Fruit fly (Drosophila melanogaster): Measurements from ENCODE around the gene CG33203.

The CG33203 gene

DNA sequence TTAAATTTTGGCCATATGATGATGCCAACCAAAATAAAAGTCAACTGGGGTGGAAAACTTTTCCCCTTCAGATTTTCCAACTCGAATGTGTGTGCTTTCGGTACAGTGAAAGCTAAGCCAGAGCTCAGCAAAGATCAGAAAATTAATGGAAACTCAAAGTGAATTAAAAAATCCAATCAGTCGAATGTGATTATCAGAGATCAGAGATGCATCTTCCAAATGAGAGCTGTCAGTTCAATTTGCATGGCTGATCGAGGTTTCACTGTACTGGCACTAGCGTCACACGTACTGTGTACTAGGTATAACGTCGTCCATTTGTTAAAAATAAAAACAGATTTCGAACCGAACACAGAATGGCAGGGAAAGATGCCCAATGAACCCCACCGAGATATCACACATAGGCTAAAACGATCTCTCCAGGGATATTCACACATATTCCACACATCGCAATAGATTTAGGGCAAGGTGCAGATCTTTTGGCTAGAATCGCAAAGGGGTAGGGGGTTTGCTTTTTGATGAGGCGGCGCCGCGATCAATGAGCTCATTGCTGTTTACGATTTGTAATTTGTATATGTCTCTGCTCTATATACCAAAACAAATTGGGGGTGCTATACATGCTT lies 17.4 kb upstream of the CG33203 start (continued):
- TF ChIP-seq Eip75B (GFP tag; optimal IDR thresholded peaks at IDR 0.05) (peak; percentile 4), svp (GFP tag) (peak; percentile 64), cyc (GFP tag; optimal IDR thresholded peaks at IDR 0.05) (no peak), Sox14 (GFP tag; optimal IDR thresholded peaks at IDR 0.05) (peak; percentile 43), Sox15 (GFP tag; optimal IDR thresholded peaks at IDR 0.05) (no peak), Met (GFP tag; optimal IDR thresholded peaks at IDR 0.05) (peak; percentile 38), esn (GFP tag; optimal IDR thresholded peaks at IDR 0.05) (peak; percentile 34), CG10669 (GFP tag; optimal IDR thresholded peaks at IDR 0.05) (no peak), Eip93F (GFP tag; optimal IDR thresholded peaks at IDR 0.05) (no peak), CG3032 (tag; optimal IDR thresholded peaks at IDR 0.05) (no peak), salr (GFP tag; optimal IDR thresholded peaks at IDR 0.05) (peak in 1 of 2 experiments; percentile 27), acj6 (GFP tag; optimal IDR thresholded peaks at IDR 0.05) (peak; percentile 29), dac (GFP tag; optimal IDR thresholded peaks at IDR 0.05) (no peak), CG31627 (GFP tag; optimal IDR thresholded peaks at IDR 0.05) (peak; percentile 50), Sox102F (GFP tag; optimal IDR thresholded peaks at IDR 0.05) (no peak), CG8319 (GFP tag; optimal IDR thresholded peaks at IDR 0.05) (no peak), CG11762 (GFP tag; optimal IDR thresholded peaks at IDR 0.05; ENCODE audit: insufficient read depth) (no peak), CG11294 (GFP tag; IDR thresholded peaks at IDR 0.05) (peak; percentile 65), fd59A (GFP tag; optimal IDR thresholded peaks at IDR 0.05) (no peak), fkh (GFP tag; optimal IDR thresholded peaks at IDR 0.05) (no peak), CG6792 (GFP tag; optimal IDR thresholded peaks at IDR 0.05) (peak; percentile 14), CG8119 (GFP tag; IDR thresholded peaks at IDR 0.05) (peak; percentile 66), Ets21C (GFP tag; optimal IDR thresholded peaks at IDR 0.05) (peak; percentile 23), CG8632 (GFP tag; optimal IDR thresholded peaks at IDR 0.05) (no peak), CG34406 (GFP tag; optimal IDR thresholded peaks at IDR 0.05) (no peak), CG9139 (GFP tag; optimal IDR thresholded peaks at IDR 0.05) (no peak), CG4318 (GFP tag; optimal IDR thresholded peaks at IDR 0.05) (no peak), eg (GFP tag; IDR thresholded peaks at IDR 0.05) (peak; percentile 84), CG11902 (GFP tag; optimal IDR thresholded peaks at IDR 0.05) (no peak), CG6854 (GFP tag; optimal IDR thresholded peaks at IDR 0.05) (no peak)

DNA sequence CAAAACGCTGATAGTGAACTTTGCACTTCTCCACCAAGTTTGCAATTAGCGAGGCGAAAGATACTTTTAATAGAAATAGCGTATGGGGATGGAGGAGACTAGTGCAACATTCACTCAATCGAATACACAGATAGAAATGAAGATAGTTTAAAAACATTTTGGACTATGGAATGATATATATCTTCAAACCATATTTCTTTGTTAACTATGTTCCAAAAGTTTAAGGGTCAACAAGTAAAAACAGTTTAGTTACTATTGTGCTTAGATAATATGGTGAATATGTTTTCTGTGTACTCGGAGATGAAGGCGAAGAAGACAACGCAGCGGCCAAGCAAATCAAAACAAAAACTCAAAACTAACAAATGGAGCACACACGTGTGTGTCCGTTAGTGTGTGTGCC lies 16.7 kb upstream of the CG33203 start:
- TF ChIP-seq Lpt (GFP tag; optimal IDR thresholded peaks at IDR 0.05) (no peak), achi (GFP tag; optimal IDR thresholded peaks at IDR 0.05) (peak; percentile 22), CG6792 (GFP tag; optimal IDR thresholded peaks at IDR 0.05) (no peak), eg (GFP tag; IDR thresholded peaks at IDR 0.05) (peak; percentile 60), net (GFP tag; optimal IDR thresholded peaks at IDR 0.05) (no peak), CG8119 (GFP tag; IDR thresholded peaks at IDR 0.05) (peak; percentile 50; the same call in 1 of the 3 replicates), topi (GFP tag; optimal IDR thresholded peaks at IDR 0.05) (no peak), Ets21C (GFP tag; optimal IDR thresholded peaks at IDR 0.05) (no peak), lz (GFP tag; optimal IDR thresholded peaks at IDR 0.05) (no peak), Blimp-1 (GFP tag; optimal IDR thresholded peaks at IDR 0.05) (no peak), CG6163 (GFP tag; IDR thresholded peaks at IDR 0.05) (peak; percentile 36; the same call in 1 of the 3 replicates), fd85E (GFP tag; optimal IDR thresholded peaks at IDR 0.05) (no peak), CG32006 (GFP tag; optimal IDR thresholded peaks at IDR 0.05) (peak; percentile 44), CG34406 (GFP tag; optimal IDR thresholded peaks at IDR 0.05) (no peak), svp (GFP tag) (no peak), Hr4 (GFP tag; optimal IDR thresholded peaks at IDR 0.05) (peak; percentile 41), cyc (GFP tag; optimal IDR thresholded peaks at IDR 0.05) (no peak), CG9139 (GFP tag; optimal IDR thresholded peaks at IDR 0.05) (no peak), Met (GFP tag; optimal IDR thresholded peaks at IDR 0.05) (no peak), CG11902 (GFP tag; optimal IDR thresholded peaks at IDR 0.05) (no peak), Hr38 (GFP tag; optimal IDR thresholded peaks at IDR 0.05) (no peak), Ets96B (tag; optimal IDR thresholded peaks at IDR 0.05) (no peak), CG4318 (GFP tag; optimal IDR thresholded peaks at IDR 0.05) (no peak), CG6854 (GFP tag; optimal IDR thresholded peaks at IDR 0.05) (no peak), Eip78C (GFP tag) (peak; percentile 53), OdsH (GFP tag; optimal IDR thresholded peaks at IDR 0.05) (no peak), CG6276 (GFP tag; optimal IDR thresholded peaks at IDR 0.05) (peak; percentile 35), Gug (GFP tag; IDR thresholded peaks at IDR 0.05) (no peak), fd59A (GFP tag; optimal IDR thresholded peaks at IDR 0.05) (no peak), Sox102F (GFP tag; optimal IDR thresholded peaks at IDR 0.05) (no peak), CG10631 (GFP tag; optimal IDR thresholded peaks at IDR 0.05) (peak; percentile 22), Hr39 (GFP tag; optimal IDR thresholded peaks at IDR 0.05) (no peak), Sox15 (GFP tag; optimal IDR thresholded peaks at IDR 0.05) (no peak), CG10669 (GFP tag; optimal IDR thresholded peaks at IDR 0.05) (no peak), esn (GFP tag; optimal IDR thresholded peaks at IDR 0.05) (no peak), Smox (GFP tag; optimal IDR thresholded peaks at IDR 0.05) (no peak)

Data from whole organism, prepupa.